Worm (Caenorhabditis elegans) whole organism, early embryonic: ENCODE results near the gene Y71H2B.5.

Experiments
- B0310.2 ChIP-seq: sonication (generic microtip); optimal IDR thresholded peaks from 2 replicates; lab custom pipeline; 2016; ENCODE audit warnings: mild to moderate bottlenecking, missing genetic modification characterization, missing compliant biosample characterization
- F13C5.2 ChIP-seq: sonication (generic microtip); optimal IDR thresholded peaks from 2 replicates; lab custom pipeline; 2017; ENCODE audit warnings: mild to moderate bottlenecking, missing genetic modification characterization, inconsistent platforms, missing compliant biosample characterization
- aly-1 ChIP-seq: sonication (generic microtip); optimal IDR thresholded peaks from 2 replicates; lab custom pipeline; 2016; ENCODE audit warnings: missing genetic modification characterization, missing compliant biosample characterization
- ama-1 ChIP-seq: fragments of 150-350 bp; optimal IDR thresholded peaks from 2 replicates; lab custom pipeline; 2014
- ceh-13 ChIP-seq: fragments of 200-800 bp; sonication (Bioruptor generic); optimal IDR thresholded peaks from 2 replicates; lab custom pipeline; 2018; ENCODE audit warnings: mild to moderate bottlenecking, missing genetic modification characterization, missing compliant biosample characterization
- ceh-36 ChIP-seq: sonication (generic microtip); optimal IDR thresholded peaks from 2 replicates; lab custom pipeline; 2016; ENCODE audit warnings: missing genetic modification characterization, inconsistent platforms, missing compliant biosample characterization
- ets-7 ChIP-seq: sonication (generic microtip); optimal IDR thresholded peaks from 2 replicates; lab custom pipeline; 2016; ENCODE audit warnings: missing genotype, missing genetic modification characterization, missing compliant biosample characterization
- flt-1 ChIP-seq: fragments of 200-800 bp; sonication (Bioruptor generic); IDR thresholded peaks from 2 replicates; pipeline ENCODE4 v1.3.6; 2022; ENCODE audit warnings: missing genetic modification characterization, missing compliant biosample characterization
- hmbx-1 ChIP-seq: sonication (generic microtip); optimal IDR thresholded peaks from 2 replicates; lab custom pipeline; 2016; ENCODE audit warnings: mild to moderate bottlenecking, missing genetic modification characterization, missing compliant biosample characterization
- hmg-4 ChIP-seq: fragments of 200-800 bp; sonication (Bioruptor generic); optimal IDR thresholded peaks from 2 replicates; lab custom pipeline; 2018; ENCODE audit warnings: mild to moderate bottlenecking, missing genetic modification characterization, missing compliant biosample characterization
- hnd-1 ChIP-seq: sonication (generic microtip); optimal IDR thresholded peaks from 2 replicates; lab custom pipeline; 2016; ENCODE audit warnings: missing genetic modification characterization, missing compliant biosample characterization
- pes-1 ChIP-seq: fragments of 200-800 bp; sonication (Bioruptor generic); IDR thresholded peaks from 2 replicates; pipeline ENCODE4 v1.3.6; 2022; ENCODE audit warnings: missing genetic modification reagents, missing genetic modification characterization, missing compliant biosample characterization
- scrt-1 ChIP-seq: fragments of 200-800 bp; sonication (Bioruptor generic); IDR thresholded peaks from 2 replicates; pipeline ENCODE4 v1.3.6; 2022; ENCODE audit warnings: missing genetic modification characterization, missing compliant biosample characterization
- sea-1 ChIP-seq: fragments of 200-800 bp; sonication (Bioruptor generic); conservative IDR thresholded peaks from 2 replicates; pipeline ENCODE4 v1.3.6; 2022; ENCODE audit warnings: missing genetic modification characterization, missing compliant biosample characterization
- tbx-11 ChIP-seq: fragments of 200-800 bp; sonication (Bioruptor generic); IDR thresholded peaks from 2 replicates; pipeline ENCODE4 v1.3.6; 2022; ENCODE audit warnings: missing genetic modification characterization, missing compliant biosample characterization
- tbx-37 ChIP-seq: fragments of 200-800 bp; sonication (Bioruptor generic); conservative IDR thresholded peaks from 2 replicates; pipeline ENCODE4 v1.3.6; 2022; ENCODE audit warnings: missing genetic modification reagents, missing genetic modification characterization, missing compliant biosample characterization
- tra-4 ChIP-seq: sonication (generic microtip); optimal IDR thresholded peaks from 2 replicates; lab custom pipeline; 2017; ENCODE audit warnings: missing genetic modification characterization, missing compliant biosample characterization

Gene Y71H2B.5

ce11 chrIII:2576360-2577259 lies 31.2 kb upstream of the Y71H2B.5 start:
- peak; percentile 55 for TF ChIP-seq F13C5.2 (tag; lab: Kevin White, UChicago)
- TF ChIP-seq pes-1 (GFP tag; lab: Robert Waterston, UW), result 0 out of 2 replicates have a peak, but pooled peaks have one; percentile 47
- peak; percentile 28 for TF ChIP-seq hmg-4 (GFP tag; lab: Kevin White, UChicago)
- no peak for TF ChIP-seq tra-4

- TF ChIP-seq ceh-36 (peak; percentile 83), ets-7 (tag; lab: Kevin White, UChicago) (no peak)
These were observed 29.8 kb upstream of the Y71H2B.5 start for ce11 chrIII:2577982-2578381.

ce11 chrIII:2578563-2578962 lies 29.3 kb upstream of the Y71H2B.5 start:
- TF ChIP-seq sea-1 (GFP tag; lab: Robert Waterston, UW), result no peak
- TF ChIP-seq scrt-1 (GFP tag; lab: Robert Waterston, UW), result no peak
- no peak for TF ChIP-seq F13C5.2 (tag; lab: Kevin White, UChicago)
- TF ChIP-seq tbx-37 (GFP tag; lab: Robert Waterston, UW), result no peak
- no peak for TF ChIP-seq pes-1 (GFP tag; lab: Robert Waterston, UW)
- no peak for TF ChIP-seq B0310.2 (tag; lab: Kevin White, UChicago)
- no peak for TF ChIP-seq hmg-4 (GFP tag; lab: Kevin White, UChicago)
- no peak for TF ChIP-seq ama-1 (lab: Kevin White, UChicago)
- TF ChIP-seq hnd-1 (tag; lab: Kevin White, UChicago), result no peak
- TF ChIP-seq flt-1 (GFP tag; lab: Robert Waterston, UW), result no peak
- no peak for TF ChIP-seq ets-7 (tag; lab: Kevin White, UChicago)
- TF ChIP-seq ceh-13, result no peak
- TF ChIP-seq tra-4, result no peak
- TF ChIP-seq aly-1 (tag; lab: Kevin White, UChicago), result no peak
- TF ChIP-seq tbx-11 (GFP tag; lab: Robert Waterston, UW), result no peak
- no peak for TF ChIP-seq ceh-36
- no peak for TF ChIP-seq hmbx-1

ce11 chrIII:2578993-2579392 lies 28.8 kb upstream of the Y71H2B.5 start, which contains the start of gene Y71H2B.8:
TSS of gene Y71H2B.8 (plus strand) at chrIII:2579293.
- TF ChIP-seq ama-1 (lab: Kevin White, UChicago) (no peak), pes-1 (GFP tag; lab: Robert Waterston, UW) (no peak), ceh-36 (no peak), F13C5.2 (tag; lab: Kevin White, UChicago) (no peak), aly-1 (tag; lab: Kevin White, UChicago) (no peak)

- TF ChIP-seq ceh-36 (no peak), hmg-4 (GFP tag; lab: Kevin White, UChicago) (no peak), ama-1 (lab: Kevin White, UChicago) (no peak), flt-1 (GFP tag; lab: Robert Waterston, UW) (no peak), tbx-11 (GFP tag; lab: Robert Waterston, UW) (no peak), hnd-1 (tag; lab: Kevin White, UChicago) (no peak), F13C5.2 (tag; lab: Kevin White, UChicago) (no peak), B0310.2 (tag; lab: Kevin White, UChicago) (no peak), tbx-37 (GFP tag; lab: Robert Waterston, UW) (no peak), sea-1 (GFP tag; lab: Robert Waterston, UW) (no peak), scrt-1 (GFP tag; lab: Robert Waterston, UW) (no peak), pes-1 (GFP tag; lab: Robert Waterston, UW) (no peak), ets-7 (tag; lab: Kevin White, UChicago) (no peak)
These were observed 21.6 kb upstream of the Y71H2B.5 start, which contains the start of gene gpa-17 for ce11 chrIII:2586193-2586592. TSS of gene gpa-17 (plus strand) at chrIII:2586555.

- TF ChIP-seq hmbx-1 (no peak), ceh-36 (peak; percentile 42), flt-1 (GFP tag; lab: Robert Waterston, UW) (peak; percentile 68), ceh-13 (no peak), B0310.2 (tag; lab: Kevin White, UChicago) (no peak), sea-1 (GFP tag; lab: Robert Waterston, UW) (0 out of 2 replicates have a peak, but pooled peaks have one; percentile 11), aly-1 (tag; lab: Kevin White, UChicago) (no peak), F13C5.2 (tag; lab: Kevin White, UChicago) (peak; percentile 88), tbx-11 (GFP tag; lab: Robert Waterston, UW) (peak; percentile 65; the same call in 1 of the 2 replicates), hmg-4 (GFP tag; lab: Kevin White, UChicago) (peak; percentile 75), ama-1 (lab: Kevin White, UChicago) (no peak), pes-1 (GFP tag; lab: Robert Waterston, UW) (peak; percentile 74), scrt-1 (GFP tag; lab: Robert Waterston, UW) (0 out of 2 replicates have a peak, but pooled peaks have one; percentile 50), tra-4 (no peak), tbx-37 (GFP tag; lab: Robert Waterston, UW) (0 out of 2 replicates have a peak, but pooled peaks have one; percentile 38), hnd-1 (tag; lab: Kevin White, UChicago) (no peak), ets-7 (tag; lab: Kevin White, UChicago) (no peak)
These were observed 10.8 kb upstream of the Y71H2B.5 start, which contains the start of gene apb-1 for ce11 chrIII:2596984-2597454. TSS of gene apb-1 (minus strand) at chrIII:2597034.

ce11 chrIII:2597753-2598152 lies 10.1 kb upstream of the Y71H2B.5 start, which contains the start of gene mdt-19:
TSS of gene mdt-19 (plus strand) at chrIII:2598053.
- no peak for TF ChIP-seq sea-1 (GFP tag; lab: Robert Waterston, UW)
- no peak for TF ChIP-seq hmg-4 (GFP tag; lab: Kevin White, UChicago)
- TF ChIP-seq tbx-11 (GFP tag; lab: Robert Waterston, UW), result no peak
- no peak for TF ChIP-seq ceh-13
- no peak for TF ChIP-seq ets-7 (tag; lab: Kevin White, UChicago)
- TF ChIP-seq hmbx-1, result no peak
- no peak for TF ChIP-seq scrt-1 (GFP tag; lab: Robert Waterston, UW)
- TF ChIP-seq B0310.2 (tag; lab: Kevin White, UChicago), result no peak
- TF ChIP-seq F13C5.2 (tag; lab: Kevin White, UChicago), result no peak
- no peak for TF ChIP-seq hnd-1 (tag; lab: Kevin White, UChicago)
- no peak for TF ChIP-seq pes-1 (GFP tag; lab: Robert Waterston, UW)
- no peak for TF ChIP-seq tra-4
- TF ChIP-seq ceh-36, result no peak
- TF ChIP-seq aly-1 (tag; lab: Kevin White, UChicago), result no peak
- no peak for TF ChIP-seq flt-1 (GFP tag; lab: Robert Waterston, UW)
- no peak for TF ChIP-seq tbx-37 (GFP tag; lab: Robert Waterston, UW)
